Fruit fly (Drosophila melanogaster) whole organism, pupa: ENCODE data around the gene RpL13A.

Experiments used
- CG10348 ChIP-seq: fragments of 200-800 bp; sonication (Bioruptor generic); IDR thresholded peaks from 2 replicates; pipeline ENCODE4 v1.3.6; 2022; ENCODE audit warnings: missing biosample characterization, missing genetic modification characterization
- CG12605 ChIP-seq: fragments of 200-800 bp; sonication (Bioruptor generic); IDR thresholded peaks from 2 replicates; pipeline ENCODE4 v1.3.6; 2022; ENCODE audit warnings: missing biosample characterization, missing genetic modification characterization
- CG14655 ChIP-seq: fragments of 200-800 bp; sonication (Bioruptor generic); optimal IDR thresholded peaks from 3 replicates; lab custom pipeline; 2017; ENCODE audit warnings: mild to moderate bottlenecking, missing biosample characterization, missing genetic modification reagents, missing genetic modification characterization
- CG15710 ChIP-seq: fragments of 200-800 bp; sonication (Bioruptor generic); optimal IDR thresholded peaks from 2 replicates; lab custom pipeline; 2018; ENCODE audit warnings: missing biosample characterization, mild to moderate bottlenecking, missing genetic modification characterization, moderate library complexity
- CG17806 ChIP-seq: fragments of 200-800 bp; sonication (Bioruptor generic); optimal IDR thresholded peaks from 2 replicates; lab custom pipeline; 2018; ENCODE audit warnings: missing biosample characterization, mild to moderate bottlenecking, missing genetic modification characterization, moderate library complexity
- CG4496 ChIP-seq: fragments of 200-800 bp; sonication (Bioruptor generic); IDR thresholded peaks from 3 replicates; pipeline ENCODE4 v1.3.6; 2022; ENCODE audit warnings: missing biosample characterization, missing genetic modification characterization
- CG8301 ChIP-seq: fragments of 200-800 bp; sonication (Bioruptor generic); optimal IDR thresholded peaks from 2 replicates; lab custom pipeline; 2018; ENCODE audit warnings: missing biosample characterization, mild to moderate bottlenecking, missing genetic modification characterization
- Pif1A ChIP-seq: fragments of 200-800 bp; sonication (Bioruptor generic); optimal IDR thresholded peaks from 3 replicates; lab custom pipeline; 2016; ENCODE audit warnings: missing biosample characterization, missing genetic modification characterization
- gl ChIP-seq: fragments of 200-800 bp; sonication (Bioruptor generic); optimal IDR thresholded peaks from 2 replicates; lab custom pipeline; 2018; ENCODE audit warnings: missing biosample characterization, mild to moderate bottlenecking, missing genetic modification characterization

DNA sequence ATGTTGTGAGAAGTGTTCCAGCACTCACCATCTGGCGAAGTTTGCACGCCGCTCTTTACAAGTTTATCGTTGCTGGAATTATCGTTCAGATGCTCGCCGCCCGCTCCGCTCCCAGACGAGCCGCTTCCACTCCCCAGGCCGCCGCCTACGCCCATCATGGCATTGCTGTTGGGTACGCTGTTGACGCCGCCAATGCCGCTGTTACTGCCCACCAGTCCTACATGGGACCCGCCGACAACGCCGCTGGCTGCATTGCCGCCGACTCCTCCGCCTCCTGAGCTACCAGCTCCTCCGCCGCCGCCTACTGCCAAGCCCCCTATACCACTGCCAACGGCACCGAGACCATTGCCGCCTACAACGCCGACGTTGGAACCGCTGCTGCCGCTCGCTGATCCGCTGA, 15.9 kb upstream of the RpL13A start:
- TF ChIP-seq CG8301 (no peak), Pif1A (GFP tag; lab: Kevin White, UChicago) (no peak), CG17806 (tag; lab: Kevin White, UChicago) (no peak), CG14655 (GFP tag; lab: Kevin White, UChicago) (no peak), CG4496 (no peak), CG10348 (GFP tag; lab: Robert Waterston, UW) (no peak), CG12605 (no peak), CG15710 (no peak), gl (no peak)
